Worm (Caenorhabditis elegans): Measurements from ENCODE around the gene srx-47.

The srx-47 gene

DNA sequence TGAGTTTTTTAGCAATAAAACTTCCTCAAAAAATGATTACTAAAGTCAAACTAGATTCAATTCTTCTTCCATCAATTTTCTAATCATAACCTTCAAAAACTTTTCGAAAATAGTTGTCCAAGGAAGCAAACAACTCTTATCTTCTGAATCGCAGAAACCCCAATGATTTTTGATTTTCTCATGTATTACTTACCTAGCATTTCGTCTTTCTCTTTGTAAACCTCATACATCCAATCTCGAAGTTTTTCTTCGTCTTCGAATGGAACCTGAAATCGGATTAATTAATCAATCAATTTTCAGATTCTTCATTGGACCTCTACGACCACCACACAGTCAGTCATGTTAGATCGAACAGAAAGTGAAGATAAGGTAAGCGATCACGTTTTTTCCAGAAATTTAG lies 21.1 kb upstream of the srx-47 start, which contains the start of gene K07B1.4:
K07B1.4 (plus strand) TSS at position 301 of the 400 bp plus-strand sequence.
- TF ChIP-seq nhr-2 (tag; optimal IDR thresholded peaks at IDR 0.05): no peak
- TF ChIP-seq ceh-39 (tag; optimal IDR thresholded peaks at IDR 0.05): no peak

DNA sequence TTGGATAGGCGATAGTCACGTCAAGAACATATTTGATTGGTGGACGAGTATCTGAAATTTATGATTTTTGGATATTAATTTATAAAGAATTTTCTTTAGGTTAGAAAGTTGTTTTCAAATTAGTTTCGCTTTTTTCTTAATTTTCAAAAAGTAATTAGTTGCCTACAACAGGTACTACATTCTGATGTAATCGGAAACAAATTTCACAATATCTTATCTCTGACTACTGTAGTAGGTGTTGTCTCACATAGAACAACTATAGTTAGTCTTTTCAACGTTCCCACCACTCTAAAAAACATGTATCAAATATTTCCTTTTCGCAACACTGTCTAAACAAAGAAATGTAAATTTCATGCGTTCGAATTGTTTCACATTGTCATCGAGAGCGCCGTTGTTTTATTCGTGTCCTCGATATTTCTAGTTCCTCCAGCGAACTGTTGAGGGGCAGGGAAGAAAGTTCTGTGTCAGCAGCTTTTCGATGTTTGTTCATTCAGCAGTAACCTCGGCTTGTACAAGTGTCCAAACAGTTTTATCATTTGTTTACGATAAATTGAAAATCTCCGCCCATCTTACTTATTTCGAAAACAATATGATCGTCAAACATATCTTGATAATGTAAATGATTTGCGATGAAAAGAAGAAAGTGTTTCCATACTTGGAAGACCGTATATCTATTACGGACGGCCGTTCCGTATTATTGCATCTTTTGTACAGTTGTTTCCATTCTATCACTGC lies 20.4 kb upstream of the srx-47 start:
- no peak for TF ChIP-seq M03D4.4 (tag; optimal IDR thresholded peaks at IDR 0.05)
- TF ChIP-seq cnd-1 (tag; optimal IDR thresholded peaks at IDR 0.05): no peak
- no peak for TF ChIP-seq nhr-76 (tag; optimal IDR thresholded peaks at IDR 0.05)
- TF ChIP-seq flh-1 (GFP tag; optimal IDR thresholded peaks at IDR 0.05): no peak
- TF ChIP-seq elt-1 (tag; optimal IDR thresholded peaks at IDR 0.05; ENCODE audit: borderline replicate concordance, insufficient read depth): no peak
- TF ChIP-seq ceh-43 (GFP tag; optimal IDR thresholded peaks at IDR 0.05): no peak
- no peak for TF ChIP-seq mep-1 (tag; optimal IDR thresholded peaks at IDR 0.05)
- TF ChIP-seq bed-3 (GFP tag; optimal IDR thresholded peaks at IDR 0.05): no peak
- TF ChIP-seq ces-1 (GFP tag; optimal IDR thresholded peaks at IDR 0.05): no peak
- no peak for TF ChIP-seq lin-32 (GFP tag; optimal IDR thresholded peaks at IDR 0.05)
- TF ChIP-seq nhr-237 (tag; optimal IDR thresholded peaks at IDR 0.05): no peak
- no peak for TF ChIP-seq unc-39 (tag; optimal IDR thresholded peaks at IDR 0.05)
- no peak for TF ChIP-seq sptf-1 (tag; optimal IDR thresholded peaks at IDR 0.05)
- TF ChIP-seq ham-2 (GFP tag; optimal IDR thresholded peaks at IDR 0.05): no peak
- TF ChIP-seq tbx-8 (GFP tag; optimal IDR thresholded peaks at IDR 0.05): no peak
- no peak for TF ChIP-seq nhr-2 (tag; optimal IDR thresholded peaks at IDR 0.05)
- no peak for TF ChIP-seq snpc-4 (tag; optimal IDR thresholded peaks at IDR 0.05)
- TF ChIP-seq hlh-1 (tag; optimal IDR thresholded peaks at IDR 0.05): no peak

DNA sequence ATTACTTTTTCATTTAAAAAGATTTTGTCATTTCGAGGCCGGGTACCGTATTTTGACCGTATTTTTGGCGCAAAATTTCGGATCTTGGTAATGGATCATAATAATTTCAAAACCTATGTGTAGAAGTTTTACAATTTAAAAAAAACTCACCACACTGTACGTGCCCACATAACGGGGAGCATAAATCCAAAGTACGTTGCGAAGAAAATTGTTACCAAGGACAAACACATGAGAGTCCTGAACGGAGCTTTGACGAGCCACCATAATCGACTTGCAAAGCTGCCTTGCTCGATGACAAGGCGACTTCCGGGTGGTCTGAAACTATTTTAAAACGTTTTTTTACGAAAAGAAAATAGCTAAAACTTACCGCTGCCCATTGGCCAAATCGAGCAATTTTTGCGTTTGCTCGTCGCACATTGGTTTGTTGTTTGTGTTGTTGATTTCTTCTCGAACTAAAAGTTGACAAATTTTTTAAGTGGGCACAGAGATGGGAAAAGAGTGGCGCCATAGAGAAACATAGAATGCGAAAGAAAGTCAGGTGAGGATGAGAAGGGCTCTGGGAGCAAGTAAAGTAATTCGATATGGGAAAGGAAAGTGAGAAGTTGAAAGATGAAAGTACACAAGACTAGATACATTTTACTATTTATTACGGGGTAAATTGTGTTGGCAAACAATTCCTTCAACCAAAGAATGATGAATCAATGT lies 17.0 kb upstream of the srx-47 start:
- TF ChIP-seq mls-2 (tag; optimal IDR thresholded peaks at IDR 0.05) (no peak), ceh-43 (GFP tag; optimal IDR thresholded peaks at IDR 0.05) (no peak), bed-3 (GFP tag; optimal IDR thresholded peaks at IDR 0.05) (no peak), cnd-1 (tag; optimal IDR thresholded peaks at IDR 0.05) (no peak), nhr-2 (tag; optimal IDR thresholded peaks at IDR 0.05) (no peak), nhr-237 (tag; optimal IDR thresholded peaks at IDR 0.05) (no peak), ces-1 (GFP tag; optimal IDR thresholded peaks at IDR 0.05) (no peak), sptf-1 (tag; optimal IDR thresholded peaks at IDR 0.05) (no peak), pha-4 (tag; optimal IDR thresholded peaks at IDR 0.05) (no peak)

- TF ChIP-seq lin-32 (GFP tag; optimal IDR thresholded peaks at IDR 0.05) (no peak), mls-2 (tag; optimal IDR thresholded peaks at IDR 0.05) (no peak), zip-8 (tag; optimal IDR thresholded peaks at IDR 0.05) (peak; percentile 97)
Measured at ce11 chrV:9333316-9334048, 16.3 kb upstream of the srx-47 start, which contains the start of gene acl-14. Gene acl-14, minus strand, starts transcription at chrV:9333631.

DNA sequence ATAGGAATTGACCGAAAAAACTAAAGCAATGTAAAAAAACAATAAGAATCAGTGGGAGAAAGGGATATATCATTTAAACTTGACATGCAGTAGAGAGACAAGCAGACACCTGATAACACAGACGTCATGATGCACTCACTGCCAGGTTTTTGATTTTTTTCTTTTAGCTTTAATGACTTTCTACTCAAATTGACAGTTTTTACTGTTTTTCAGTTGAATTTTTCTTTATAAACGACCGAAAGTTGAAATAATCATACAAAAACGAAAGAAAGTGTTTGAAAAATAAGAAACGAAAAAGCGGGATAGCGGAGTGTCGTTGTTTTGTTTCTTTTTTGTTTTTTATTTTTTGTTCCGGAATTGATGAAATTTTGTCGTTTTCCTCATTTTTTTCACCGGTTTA lies 15.6 kb upstream of the srx-47 start, which contains the start of gene ucp-4:
ucp-4 (plus strand) TSS at position 83 of the 400 bp plus-strand sequence.
- TF ChIP-seq hlh-1 (tag; optimal IDR thresholded peaks at IDR 0.05) (no peak), sptf-1 (tag; optimal IDR thresholded peaks at IDR 0.05) (no peak), snpc-4 (tag; optimal IDR thresholded peaks at IDR 0.05) (no peak), lin-32 (GFP tag; optimal IDR thresholded peaks at IDR 0.05) (no peak), nhr-12 (tag; optimal IDR thresholded peaks at IDR 0.05) (no peak), ceh-39 (tag; optimal IDR thresholded peaks at IDR 0.05) (no peak), ham-2 (GFP tag; optimal IDR thresholded peaks at IDR 0.05) (no peak), ztf-11 (tag; optimal IDR thresholded peaks at IDR 0.05) (no peak), nhr-28 (tag; optimal IDR thresholded peaks at IDR 0.05) (no peak), ceh-43 (GFP tag; optimal IDR thresholded peaks at IDR 0.05) (no peak), flh-1 (GFP tag; optimal IDR thresholded peaks at IDR 0.05) (no peak), mab-5 (tag; optimal IDR thresholded peaks at IDR 0.05) (no peak), unc-39 (tag; optimal IDR thresholded peaks at IDR 0.05) (no peak)

Data from whole organism, mixed stage, embryonic.